Fruit fly (Drosophila melanogaster) Kc167 (cell line): ENCODE measurements around the gene CG14431.

ENCODE experiments used
- h ChIP-seq: fragments of >200 bp; optimal IDR thresholded peaks from 3 replicates; lab custom pipeline; 2018; ENCODE audit warnings: missing external identifiers
- psq ChIP-seq: fragments of >200 bp; optimal IDR thresholded peaks from 2 replicates; lab custom pipeline; 2017; ENCODE audit warnings: missing external identifiers
- ttk ChIP-seq: sonication (Bioruptor generic); optimal IDR thresholded peaks from 2 replicates; lab custom pipeline; 2017; ENCODE audit warnings: missing external identifiers

- no peak for TF ChIP-seq psq
- no peak for TF ChIP-seq ttk (lab: Kevin White, UChicago)
- no peak for TF ChIP-seq h (lab: Kevin White, UChicago)
Observed at dm6 chrX:6988632-6989338, 80.7 kb downstream of the CG14431 start.
